Worm (Caenorhabditis elegans): Measurements from ENCODE around the gene set-30.

Gene set-30

ce11 chrX:4971427-4971826 is 27.6 kb upstream of the set-30 start (continued):
- TF ChIP-seq dpl-1 (GFP tag; optimal IDR thresholded peaks at IDR 0.05) (peak; percentile 23), ceh-82 (tag; optimal IDR thresholded peaks at IDR 0.05) (no peak), ceh-62 (tag; optimal IDR thresholded peaks at IDR 0.05) (no peak), dve-1 (tag; optimal IDR thresholded peaks at IDR 0.05; ENCODE audit: insufficient read depth) (peak; percentile 59), nhr-48 (tag; optimal IDR thresholded peaks at IDR 0.05) (no peak), F37D6.2 (tag; optimal IDR thresholded peaks at IDR 0.05) (no peak), daf-8 (GFP tag; IDR thresholded peaks at IDR 0.05) (no peak), ztf-11 (tag; optimal IDR thresholded peaks at IDR 0.05) (no peak), ZK546.5 (tag; optimal IDR thresholded peaks at IDR 0.05) (no peak), dmd-6 (GFP tag; IDR thresholded peaks at IDR 0.05) (peak; percentile 35), zip-11 (GFP tag; IDR thresholded peaks at IDR 0.05) (no peak), dmd-8 (GFP tag; IDR thresholded peaks at IDR 0.05) (no peak), hif-1 (tag; optimal IDR thresholded peaks at IDR 0.05) (no peak), hlh-30 (tag; optimal IDR thresholded peaks at IDR 0.05; ENCODE audit: insufficient read depth) (peak; percentile 93), fos-1 (tag; optimal IDR thresholded peaks at IDR 0.05) (no peak), jun-1 (tag; optimal IDR thresholded peaks at IDR 0.05) (no peak), dmd-9 (GFP tag; IDR thresholded peaks at IDR 0.05) (no peak), snpc-4 (tag; optimal IDR thresholded peaks at IDR 0.05) (no peak), hlh-11 (tag; optimal IDR thresholded peaks at IDR 0.05) (peak; percentile 40), zfp-2 (tag; optimal IDR thresholded peaks at IDR 0.05) (no peak), nhr-76 (tag; optimal IDR thresholded peaks at IDR 0.05) (no peak), lin-39 (tag; optimal IDR thresholded peaks at IDR 0.05) (no peak), spr-3 (GFP tag; optimal IDR thresholded peaks at IDR 0.05) (no peak), lir-3 (tag; optimal IDR thresholded peaks at IDR 0.05) (no peak), T20F7.1 (GFP tag; optimal IDR thresholded peaks at IDR 0.05) (no peak), R02D3.7 (tag; optimal IDR thresholded peaks at IDR 0.05) (no peak), ceh-32 (tag; optimal IDR thresholded peaks at IDR 0.05; ENCODE audit: poor library complexity) (no peak), ZK337.2 (GFP tag; IDR thresholded peaks at IDR 0.05) (no peak), nhr-11 (tag; optimal IDR thresholded peaks at IDR 0.05) (no peak), mes-2 (tag; optimal IDR thresholded peaks at IDR 0.05; ENCODE audit: poor library complexity, severe bottlenecking) (peak; percentile 62), lin-15B (tag; optimal IDR thresholded peaks at IDR 0.05) (no peak), Y5F2A.4 (GFP tag; optimal IDR thresholded peaks at IDR 0.05) (no peak), fkh-10 (GFP tag; optimal IDR thresholded peaks at IDR 0.05) (no peak), ceh-44 (GFP tag; IDR thresholded peaks at IDR 0.05) (no peak), nhr-77 (tag; optimal IDR thresholded peaks at IDR 0.05) (peak; percentile 16), nhr-25 (tag; optimal IDR thresholded peaks at IDR 0.05; ENCODE audit: borderline replicate concordance, insufficient read depth) (peak; percentile 68), daf-19 (GFP tag; conservative IDR thresholded peaks at IDR 0.05) (no peak), F44E2.7 (GFP tag; IDR thresholded peaks at IDR 0.05) (no peak), mdt-29 (GFP tag; IDR thresholded peaks at IDR 0.05) (no peak), Y75B8A.6 (GFP tag; IDR thresholded peaks at IDR 0.05) (no peak), attf-4 (tag; optimal IDR thresholded peaks at IDR 0.05) (no peak), pha-4 (GFP tag; IDR thresholded peaks at IDR 0.05) (peak; percentile 61; the same call in 1 of the 2 replicates), pha-4 (tag; optimal IDR thresholded peaks at IDR 0.05) (peak; percentile 40), ceh-28 (tag; optimal IDR thresholded peaks at IDR 0.05) (no peak), unc-62 (GFP tag; optimal IDR thresholded peaks at IDR 0.05 in 1 of 2) (peak in 1 of 2 experiments; percentile 88), unc-62 (tag; optimal IDR thresholded peaks at IDR 0.05) (no peak), nhr-102 (tag; optimal IDR thresholded peaks at IDR 0.05) (no peak), Y48G9A.11 (GFP tag; IDR thresholded peaks at IDR 0.05) (no peak), nhr-41 (GFP tag; IDR thresholded peaks at IDR 0.05) (no peak), nhr-6 (tag; optimal IDR thresholded peaks at IDR 0.05) (peak; percentile 41), gei-8 (GFP tag; optimal IDR thresholded peaks at IDR 0.05) (no peak), aha-1 (tag) (peak; percentile 91), snpc-1.2 (GFP tag; IDR thresholded peaks at IDR 0.05) (no peak; the same call in 1 of the 2 replicates)

Data from whole organism, L4 larva.